Worm (Caenorhabditis elegans): ENCODE data around the gene Y97E10AR.2.

DNA sequence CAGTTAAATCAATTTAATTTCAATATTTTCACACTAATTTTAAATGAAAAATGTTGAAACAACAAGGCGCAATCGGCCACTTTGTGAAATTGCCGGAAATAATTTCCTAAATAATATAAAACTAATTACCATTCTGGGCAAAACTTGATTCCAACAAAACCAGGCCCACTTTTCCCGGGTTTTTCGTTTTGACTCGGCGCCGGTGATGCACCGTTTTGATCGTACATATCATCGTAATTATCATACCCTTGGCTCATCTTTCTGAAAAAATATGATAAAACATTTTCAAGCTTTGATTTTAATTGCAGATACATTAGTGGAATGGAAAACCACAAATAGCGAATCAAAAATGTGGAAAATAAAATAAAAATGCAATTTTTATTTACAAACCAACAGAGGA lies 16.1 kb downstream of the Y97E10AR.2 start, which contains the start of gene rpb-9:
- no peak for TF ChIP-seq elt-1 (tag; optimal IDR thresholded peaks at IDR 0.05)
- no peak for TF ChIP-seq nhr-23 (tag; optimal IDR thresholded peaks at IDR 0.05)
